Worm (Caenorhabditis elegans): ENCODE results near the gene Y57G11C.1142.

The Y57G11C.1142 gene

ce11 chrIV:14825379-14825778, 23.0 kb downstream of the Y57G11C.1142 start, which contains the start of gene rps-18:
TSS of gene rps-18 (plus strand) at chrIV:14825679.
- TF ChIP-seq F22D6.2 (tag; optimal IDR thresholded peaks at IDR 0.05): no peak
- no peak for TF ChIP-seq xnd-1 (tag; optimal IDR thresholded peaks at IDR 0.05)
- no peak for TF ChIP-seq ztf-25 (GFP tag; IDR thresholded peaks at IDR 0.05)
- TF ChIP-seq chd-7 (tag; optimal IDR thresholded peaks at IDR 0.05): no peak
- TF ChIP-seq ztf-6 (GFP tag; IDR thresholded peaks at IDR 0.05): no peak
- no peak for TF ChIP-seq sptf-2 (GFP tag; optimal IDR thresholded peaks at IDR 0.05)

ce11 chrIV:14826151-14826757, 23.8 kb downstream of the Y57G11C.1142 start:
- TF ChIP-seq hmg-1.2 (GFP tag; IDR thresholded peaks at IDR 0.05): no peak
- no peak for TF ChIP-seq F55B11.4 (tag; optimal IDR thresholded peaks at IDR 0.05; ENCODE audit: borderline replicate concordance, insufficient read depth)
- TF ChIP-seq attf-6 (GFP tag; IDR thresholded peaks at IDR 0.05): peak; percentile 96
- no peak for TF ChIP-seq ccch-3 (GFP tag; optimal IDR thresholded peaks at IDR 0.05)
- peak; percentile 38 for TF ChIP-seq tbp1 (GFP tag; optimal IDR thresholded peaks at IDR 0.05)
- no peak for TF ChIP-seq sea-2 (GFP tag; IDR thresholded peaks at IDR 0.05)
- peak; percentile 60; the same call in 1 of the 2 replicates for TF ChIP-seq B0336.3 (GFP tag; IDR thresholded peaks at IDR 0.05)
- TF ChIP-seq ztf-22 (GFP tag; optimal IDR thresholded peaks at IDR 0.05): no peak
- peak; percentile 65 for TF ChIP-seq snpc-4 (GFP tag; optimal IDR thresholded peaks at IDR 0.05)
- TF ChIP-seq snpc-4 (tag; optimal IDR thresholded peaks at IDR 0.05): peak in 2 of 4 experiments; percentile 62 to 88
- no peak for TF ChIP-seq Y53G8AR.9 (GFP tag; conservative IDR thresholded peaks at IDR 0.05)

ce11 chrIV:14828218-14828617, 25.8 kb downstream of the Y57G11C.1142 start:
- TF ChIP-seq B0336.3 (GFP tag; IDR thresholded peaks at IDR 0.05): no peak
- TF ChIP-seq somi-1 (GFP tag; optimal IDR thresholded peaks at IDR 0.05): no peak
- TF ChIP-seq him-1 (tag; optimal IDR thresholded peaks at IDR 0.05): no peak
- TF ChIP-seq attf-6 (GFP tag; IDR thresholded peaks at IDR 0.05): 0 out of 2 replicates have a peak, but pooled peaks have one; percentile 44
- no peak for TF ChIP-seq F52B5.7 (tag; optimal IDR thresholded peaks at IDR 0.05)
- TF ChIP-seq lsl-1 (GFP tag; optimal IDR thresholded peaks at IDR 0.05): peak; percentile 60
- no peak for TF ChIP-seq Y56A3A.18 (GFP tag; IDR thresholded peaks at IDR 0.05)
- TF ChIP-seq T07F8.4 (tag; optimal IDR thresholded peaks at IDR 0.05): no peak
- no peak for TF ChIP-seq unc-62 (GFP tag; optimal IDR thresholded peaks at IDR 0.05)
- no peak for TF ChIP-seq ceh-79 (tag; optimal IDR thresholded peaks at IDR 0.05)
- no peak for TF ChIP-seq F57C9.4 (tag; optimal IDR thresholded peaks at IDR 0.05)
- no peak for TF ChIP-seq lag-1 (GFP tag; IDR thresholded peaks at IDR 0.05)
- TF ChIP-seq sdz-38 (tag; optimal IDR thresholded peaks at IDR 0.05): no peak
- TF ChIP-seq rec-8 (tag; optimal IDR thresholded peaks at IDR 0.05): no peak
- TF ChIP-seq nhr-179 (tag; optimal IDR thresholded peaks at IDR 0.05): no peak
- TF ChIP-seq ceh-40 (GFP tag; IDR thresholded peaks at IDR 0.05): no peak
- peak; percentile 37 for TF ChIP-seq F33H1.4 (GFP tag; IDR thresholded peaks at IDR 0.05)
- TF ChIP-seq akir-1 (GFP tag; optimal IDR thresholded peaks at IDR 0.05): no peak
- TF ChIP-seq T26A5.8 (tag; optimal IDR thresholded peaks at IDR 0.05): no peak
- TF ChIP-seq ceh-58 (GFP tag; IDR thresholded peaks at IDR 0.05): no peak
- no peak for TF ChIP-seq snpc-4 (GFP tag; optimal IDR thresholded peaks at IDR 0.05)
- TF ChIP-seq snpc-4 (tag; optimal IDR thresholded peaks at IDR 0.05): peak in 1 of 4 experiments; percentile 61
- no peak for TF ChIP-seq ztf-6 (GFP tag; IDR thresholded peaks at IDR 0.05)
- no peak for TF ChIP-seq nfya-1 (tag; optimal IDR thresholded peaks at IDR 0.05; ENCODE audit: borderline replicate concordance, insufficient read depth)
- TF ChIP-seq egl-44 (GFP tag; IDR thresholded peaks at IDR 0.05): no peak
- no peak for TF ChIP-seq madf-3 (GFP tag; IDR thresholded peaks at IDR 0.05)
- no peak for TF ChIP-seq dox-1 (GFP tag; IDR thresholded peaks at IDR 0.05)
- no peak for TF ChIP-seq hmg-1.2 (GFP tag; IDR thresholded peaks at IDR 0.05)
- no peak for TF ChIP-seq nhr-27 (tag; optimal IDR thresholded peaks at IDR 0.05)
- TF ChIP-seq F23B12.7 (tag; optimal IDR thresholded peaks at IDR 0.05; ENCODE audit: insufficient read depth): no peak
- no peak for TF ChIP-seq mxl-1 (tag; optimal IDR thresholded peaks at IDR 0.05)
- TF ChIP-seq let-526 (GFP tag; IDR thresholded peaks at IDR 0.05): no peak
- no peak for TF ChIP-seq B0261.1 (tag; optimal IDR thresholded peaks at IDR 0.05)
- no peak for TF ChIP-seq K11D2.4 (GFP tag; IDR thresholded peaks at IDR 0.05)
